Fruit fly (Drosophila melanogaster) whole organism, pupa: Measurements from ENCODE around the gene CG33096.

ENCODE experiments used
- CG10348 ChIP-seq: fragments of 200-800 bp; sonication (Bioruptor generic); IDR thresholded peaks from 2 replicates; pipeline ENCODE4 v1.3.6; 2022; ENCODE audit warnings: missing biosample characterization, missing genetic modification characterization
- CG12605 ChIP-seq: fragments of 200-800 bp; sonication (Bioruptor generic); IDR thresholded peaks from 2 replicates; pipeline ENCODE4 v1.3.6; 2022; ENCODE audit warnings: missing biosample characterization, missing genetic modification characterization
- CG13204 ChIP-seq: fragments of 200-800 bp; sonication (Bioruptor generic); optimal IDR thresholded peaks from 2 replicates; lab custom pipeline; 2018; ENCODE audit warnings: missing biosample characterization, mild to moderate bottlenecking, missing genetic modification characterization, moderate library complexity
- CG14655 ChIP-seq: fragments of 200-800 bp; sonication (Bioruptor generic); optimal IDR thresholded peaks from 3 replicates; lab custom pipeline; 2017; ENCODE audit warnings: mild to moderate bottlenecking, missing biosample characterization, missing genetic modification reagents, missing genetic modification characterization
- CG15710 ChIP-seq: fragments of 200-800 bp; sonication (Bioruptor generic); optimal IDR thresholded peaks from 2 replicates; lab custom pipeline; 2018; ENCODE audit warnings: missing biosample characterization, mild to moderate bottlenecking, missing genetic modification characterization, moderate library complexity
- CG17806 ChIP-seq: fragments of 200-800 bp; sonication (Bioruptor generic); optimal IDR thresholded peaks from 2 replicates; lab custom pipeline; 2018; ENCODE audit warnings: missing biosample characterization, mild to moderate bottlenecking, missing genetic modification characterization, moderate library complexity
- CG32121 ChIP-seq: fragments of 200-800 bp; sonication (Bioruptor generic); IDR thresholded peaks from 2 replicates; pipeline ENCODE4 v1.3.6; 2022; ENCODE audit warnings: missing biosample characterization, missing genetic modification characterization
- CG34367 ChIP-seq: fragments of 200-800 bp; sonication (Bioruptor generic); optimal IDR thresholded peaks from 2 replicates; lab custom pipeline; 2018; ENCODE audit warnings: missing biosample characterization, mild to moderate bottlenecking, missing genetic modification characterization
- CG4496 ChIP-seq: fragments of 200-800 bp; sonication (Bioruptor generic); IDR thresholded peaks from 3 replicates; pipeline ENCODE4 v1.3.6; 2022; ENCODE audit warnings: missing biosample characterization, missing genetic modification characterization
- CG8159 ChIP-seq: fragments of 200-800 bp; sonication (Bioruptor generic); optimal IDR thresholded peaks from 3 replicates; lab custom pipeline; 2018; ENCODE audit warnings: missing biosample characterization, mild to moderate bottlenecking, missing genetic modification characterization, moderate library complexity
- CG8301 ChIP-seq: fragments of 200-800 bp; sonication (Bioruptor generic); optimal IDR thresholded peaks from 2 replicates; lab custom pipeline; 2018; ENCODE audit warnings: missing biosample characterization, mild to moderate bottlenecking, missing genetic modification characterization
- CG9948 ChIP-seq: fragments of 200-800 bp; sonication (Bioruptor generic); optimal IDR thresholded peaks from 2 replicates; lab custom pipeline; 2018; ENCODE audit warnings: missing biosample characterization, mild to moderate bottlenecking, missing genetic modification characterization, moderate library complexity
- D1 ChIP-seq: fragments of 200-800 bp; sonication (Bioruptor generic); optimal IDR thresholded peaks from 2 replicates; lab custom pipeline; 2018; ENCODE audit warnings: missing biosample characterization, mild to moderate bottlenecking, missing genetic modification characterization, moderate library complexity
- EcR ChIP-seq: fragments of 200-800 bp; sonication (Bioruptor generic); optimal IDR thresholded peaks from 3 replicates; lab custom pipeline; 2019; ENCODE audit warnings: missing biosample characterization, missing genetic modification characterization, mild to moderate bottlenecking, moderate library complexity, missing genetic modification reagents
- Ets98B ChIP-seq: fragments of 200-800 bp; sonication (Bioruptor generic); IDR thresholded peaks from 2 replicates; pipeline ENCODE4 v1.3.6; 2022; ENCODE audit warnings: missing biosample characterization, missing genetic modification characterization
- Pif1A ChIP-seq: fragments of 200-800 bp; sonication (Bioruptor generic); optimal IDR thresholded peaks from 3 replicates; lab custom pipeline; 2016; ENCODE audit warnings: missing biosample characterization, missing genetic modification characterization
- Pif1B ChIP-seq: fragments of 200-800 bp; sonication (Bioruptor generic); optimal IDR thresholded peaks from 3 replicates; lab custom pipeline; 2016; ENCODE audit warnings: missing biosample characterization, missing genetic modification characterization
- Snoo ChIP-seq: fragments of 200-800 bp; sonication (Bioruptor generic); optimal IDR thresholded peaks from 3 replicates; lab custom pipeline; 2017; ENCODE audit warnings: missing biosample characterization, mild to moderate bottlenecking, missing genetic modification characterization, inconsistent platforms
- fd96Ca ChIP-seq: fragments of 200-800 bp; sonication (Bioruptor generic); IDR thresholded peaks from 3 replicates; pipeline ENCODE4 v1.3.6; 2022; ENCODE audit warnings: missing biosample characterization, missing genetic modification characterization
- gl ChIP-seq: fragments of 200-800 bp; sonication (Bioruptor generic); optimal IDR thresholded peaks from 2 replicates; lab custom pipeline; 2018; ENCODE audit warnings: missing biosample characterization, mild to moderate bottlenecking, missing genetic modification characterization
- rn ChIP-seq: fragments of 200-800 bp; sonication (Bioruptor generic); IDR thresholded peaks from 2 replicates; pipeline ENCODE4 v1.3.6; 2022; ENCODE audit warnings: missing biosample characterization, missing genetic modification characterization

The CG33096 gene

DNA sequence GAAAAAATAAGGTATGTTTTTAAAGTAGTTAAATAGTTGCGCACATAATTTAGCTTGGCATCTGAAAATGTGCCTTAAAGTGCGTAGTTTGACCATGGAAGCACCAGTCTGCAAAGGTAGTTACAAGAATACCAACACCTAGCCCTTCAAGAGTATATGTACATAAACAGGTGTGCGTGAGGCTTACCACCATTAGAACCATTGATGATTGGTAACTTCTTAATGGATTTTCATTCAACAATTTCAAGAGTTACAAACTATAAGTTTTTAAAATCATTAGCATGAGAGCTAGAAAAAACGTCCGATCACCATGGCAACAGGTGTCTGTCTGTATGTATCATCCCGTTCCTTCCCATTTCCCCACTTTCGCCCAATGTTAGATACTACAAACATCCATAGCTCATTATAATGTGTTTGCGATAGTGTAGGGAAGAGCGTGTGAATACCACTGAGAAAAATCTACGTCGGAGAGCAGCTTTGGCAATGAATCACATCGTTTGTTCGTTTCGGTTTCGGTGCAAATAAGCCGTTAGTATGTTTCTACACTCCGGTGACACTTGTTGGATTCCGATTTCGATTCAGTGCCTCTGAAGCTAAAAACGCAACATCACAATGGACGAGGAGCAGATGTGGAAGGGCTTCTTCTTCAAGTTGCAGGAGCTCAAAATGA, 40.8 kb upstream of the CG33096 start:
- TF ChIP-seq CG8159 (tag; lab: Kevin White, UChicago) (no peak), CG34367 (tag; lab: Kevin White, UChicago) (no peak), Pif1A (GFP tag; lab: Kevin White, UChicago) (no peak), CG32121 (GFP tag; lab: Robert Waterston, UW) (no peak), rn (GFP tag; lab: Robert Waterston, UW) (no peak), D1 (tag; lab: Kevin White, UChicago) (no peak), CG10348 (GFP tag; lab: Robert Waterston, UW) (no peak), CG13204 (GFP tag; lab: Kevin White, UChicago) (no peak), CG14655 (no peak), EcR (GFP tag; lab: Kevin White, UChicago) (no peak), CG17806 (tag; lab: Kevin White, UChicago) (no peak), CG15710 (tag; lab: Kevin White, UChicago) (no peak), Ets98B (GFP tag; lab: Robert Waterston, UW) (no peak), fd96Ca (GFP tag; lab: Robert Waterston, UW) (no peak), CG12605 (GFP tag; lab: Robert Waterston, UW) (no peak), gl (tag; lab: Kevin White, UChicago) (no peak), Pif1B (GFP tag; lab: Kevin White, UChicago) (no peak), Snoo (tag; lab: Kevin White, UChicago) (no peak), CG9948 (no peak), CG8301 (tag; lab: Kevin White, UChicago) (no peak)

DNA sequence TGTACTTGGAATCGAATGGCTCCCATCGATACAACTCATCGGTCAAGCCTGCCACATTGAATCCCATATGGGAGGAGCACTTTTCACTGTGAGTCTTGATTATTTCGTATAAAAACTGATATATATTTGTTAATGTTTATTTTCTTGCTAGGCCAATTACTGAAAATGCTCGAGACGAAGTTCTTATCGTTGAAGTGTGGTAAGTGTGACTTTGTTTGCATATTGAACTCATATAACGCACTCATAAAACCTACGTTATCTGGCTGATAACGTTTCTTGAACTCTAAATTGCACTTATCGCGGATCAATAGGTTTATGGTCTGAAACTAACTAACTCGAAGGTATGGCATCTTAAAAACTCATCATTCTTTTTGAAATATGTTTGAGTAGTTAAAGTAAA, 37.0 kb upstream of the CG33096 start:
- no peak for TF ChIP-seq CG34367 (tag; lab: Kevin White, UChicago)
- TF ChIP-seq CG13204 (GFP tag; lab: Kevin White, UChicago) = no peak
- no peak for TF ChIP-seq CG12605 (GFP tag; lab: Robert Waterston, UW)
- TF ChIP-seq CG9948 = no peak
- no peak for TF ChIP-seq EcR (GFP tag; lab: Kevin White, UChicago)
- no peak for TF ChIP-seq Pif1B (GFP tag; lab: Kevin White, UChicago)
- no peak for TF ChIP-seq Pif1A (GFP tag; lab: Kevin White, UChicago)
- TF ChIP-seq CG14655 = no peak
- TF ChIP-seq rn (GFP tag; lab: Robert Waterston, UW) = no peak
- no peak for TF ChIP-seq CG8301 (tag; lab: Kevin White, UChicago)
- TF ChIP-seq fd96Ca (GFP tag; lab: Robert Waterston, UW) = no peak
- no peak for TF ChIP-seq D1 (tag; lab: Kevin White, UChicago)
- no peak for TF ChIP-seq Snoo (tag; lab: Kevin White, UChicago)
- no peak for TF ChIP-seq gl (tag; lab: Kevin White, UChicago)
- no peak for TF ChIP-seq CG15710 (tag; lab: Kevin White, UChicago)
- TF ChIP-seq CG10348 (GFP tag; lab: Robert Waterston, UW) = no peak
- no peak for TF ChIP-seq CG8159 (tag; lab: Kevin White, UChicago)

DNA sequence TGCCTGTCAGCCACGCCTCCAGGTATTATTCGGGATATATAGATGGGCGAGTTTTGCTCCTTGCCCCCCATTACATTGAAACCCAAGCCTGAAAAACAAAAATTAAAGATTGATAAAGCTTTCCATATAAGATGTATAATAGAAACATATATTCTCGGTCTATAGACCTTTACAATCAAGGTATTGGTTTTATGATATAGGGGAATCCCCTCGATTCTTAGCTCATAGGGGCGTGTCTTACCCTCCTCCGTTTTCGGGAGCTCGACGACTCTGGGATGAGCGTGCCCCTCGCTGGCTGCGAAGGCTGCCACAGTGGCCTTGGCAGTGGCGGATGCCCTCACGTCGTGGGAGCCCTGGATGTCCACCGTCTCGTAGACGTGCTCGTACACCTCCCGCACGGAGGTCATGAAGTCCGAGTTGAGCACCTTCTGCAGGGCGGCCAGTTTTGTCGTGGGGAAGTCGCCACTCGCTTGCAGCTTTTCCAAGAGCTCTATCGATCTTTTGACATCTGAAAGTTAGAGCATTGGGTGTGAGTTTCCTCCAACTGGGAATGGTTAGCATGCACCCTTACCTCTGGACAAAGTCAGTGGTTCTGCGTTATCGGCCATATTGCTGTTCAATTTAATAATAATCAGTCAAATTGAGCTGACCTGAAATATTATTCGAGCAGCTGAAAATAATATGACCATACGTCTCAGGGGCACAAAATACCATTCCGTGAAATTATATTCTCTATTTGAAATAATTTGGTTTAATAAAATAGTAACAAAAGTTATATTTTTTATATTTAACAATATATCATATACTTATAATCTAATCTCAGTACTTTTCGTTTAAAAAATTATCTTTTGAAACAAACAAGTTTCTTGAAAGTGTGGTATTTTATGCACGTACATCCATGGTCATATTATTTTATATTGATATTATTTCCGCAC, 32.3 kb upstream of the CG33096 start, which contains the start of the genes veli and PQBP1:
TSS of gene veli (minus strand) at position 685 of the 935 bp plus-strand sequence.
TSS of gene PQBP1 (plus strand) at position 885 of the 935 bp plus-strand sequence.
- TF ChIP-seq CG32121 (GFP tag; lab: Robert Waterston, UW) (no peak), CG10348 (GFP tag; lab: Robert Waterston, UW) (no peak), Snoo (tag; lab: Kevin White, UChicago) (no peak)
- TF ChIP-seq, all 21 proteins: peak for 0

DNA sequence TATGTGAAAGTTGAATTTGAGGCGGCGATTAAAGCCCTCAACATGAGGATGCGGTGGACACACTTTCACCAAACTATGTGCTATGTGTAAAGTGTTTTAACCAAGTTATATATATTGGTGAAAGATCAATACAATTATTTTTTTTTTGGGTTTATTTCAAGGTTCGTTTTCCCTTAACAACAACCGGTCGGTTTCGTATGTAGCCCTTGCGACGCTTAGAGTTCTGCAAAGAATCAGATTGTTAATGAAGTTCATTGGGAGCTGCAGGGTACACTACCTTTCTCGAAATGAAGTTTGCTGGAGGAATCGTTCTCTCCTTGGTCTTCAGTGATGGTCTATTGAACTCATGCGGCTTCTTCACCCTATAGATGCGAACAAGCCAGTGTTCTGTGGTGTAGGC, 30.6 kb upstream of the CG33096 start:
- TF ChIP-seq CG34367 (tag; lab: Kevin White, UChicago) (no peak), Pif1A (GFP tag; lab: Kevin White, UChicago) (no peak), CG8301 (tag; lab: Kevin White, UChicago) (no peak), CG12605 (GFP tag; lab: Robert Waterston, UW) (no peak), Ets98B (GFP tag; lab: Robert Waterston, UW) (no peak)

DNA sequence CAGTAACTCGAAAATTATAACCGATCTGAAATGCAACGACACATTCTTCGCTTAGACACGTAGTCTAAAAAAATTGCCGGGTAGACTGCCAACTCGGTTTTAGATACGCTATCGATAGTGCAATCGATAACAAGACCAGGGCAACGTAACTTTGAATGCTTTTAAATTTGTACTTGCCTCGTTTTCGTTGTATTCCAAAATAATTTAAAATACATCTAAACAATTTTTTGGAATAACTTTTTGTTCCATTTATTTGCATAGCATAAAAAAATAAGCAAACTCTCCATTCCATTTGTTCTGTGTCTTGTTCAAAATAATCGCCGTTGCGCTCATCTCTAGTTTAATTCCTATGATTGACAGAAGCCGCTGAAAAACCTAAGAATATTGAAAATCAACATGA, 27.9 kb upstream of the CG33096 start, which contains the start of the genes Stt3B and CG11839:
TSS of gene Stt3B (minus strand) at position 69 of the 400 bp plus-strand sequence.
TSS of gene CG11839 (plus strand) at position 359 of the 400 bp plus-strand sequence.
- TF ChIP-seq CG9948 (no peak), CG8301 (tag; lab: Kevin White, UChicago) (no peak), CG12605 (GFP tag; lab: Robert Waterston, UW) (no peak), CG8159 (tag; lab: Kevin White, UChicago) (no peak), Pif1B (GFP tag; lab: Kevin White, UChicago) (no peak), rn (GFP tag; lab: Robert Waterston, UW) (no peak), CG32121 (GFP tag; lab: Robert Waterston, UW) (peak; percentile 42; the same call in 1 of the 2 replicates), EcR (GFP tag; lab: Kevin White, UChicago) (no peak), CG10348 (GFP tag; lab: Robert Waterston, UW) (no peak), CG4496 (GFP tag; lab: Robert Waterston, UW) (no peak; the same call in 2 of the 3 replicates), Pif1A (GFP tag; lab: Kevin White, UChicago) (no peak), fd96Ca (GFP tag; lab: Robert Waterston, UW) (no peak), D1 (tag; lab: Kevin White, UChicago) (no peak), CG15710 (tag; lab: Kevin White, UChicago) (peak; percentile 53), CG13204 (GFP tag; lab: Kevin White, UChicago) (no peak), CG17806 (tag; lab: Kevin White, UChicago) (peak; percentile 28), Snoo (tag; lab: Kevin White, UChicago) (peak; percentile 21), gl (tag; lab: Kevin White, UChicago) (no peak), CG14655 (no peak)
